Worm (Caenorhabditis elegans) whole organism, midembryonic: ENCODE results near the gene Y22D7AL.3.
A peak's percentile ranks its signal among the peaks of the same experiment; 100 is the strongest.

Experiments
- T22C8.4 ChIP-seq: fragments of 200-800 bp; sonication (Bioruptor generic); IDR thresholded peaks from 2 replicates; pipeline ENCODE4 v1.3.6; 2022; ENCODE audit warnings: missing genetic modification characterization, missing compliant biosample characterization
- flt-1 ChIP-seq: fragments of 200-800 bp; sonication (Bioruptor generic); IDR thresholded peaks from 2 replicates; pipeline ENCODE4 v1.3.6; 2022; ENCODE audit warnings: missing genetic modification characterization, missing compliant biosample characterization
- ref-1 ChIP-seq: fragments of 200-800 bp; sonication (Bioruptor generic); conservative IDR thresholded peaks from 2 replicates; pipeline ENCODE4 v1.3.6; 2022; ENCODE audit warnings: missing genetic modification reagents, missing genetic modification characterization, missing compliant biosample characterization
- tab-1 ChIP-seq: fragments of 200-800 bp; sonication (Bioruptor generic); IDR thresholded peaks from 2 replicates; pipeline ENCODE4 v1.3.6; 2022; ENCODE audit warnings: missing genetic modification characterization, missing compliant biosample characterization

- TF ChIP-seq flt-1 (GFP tag; lab: Robert Waterston, UW) (peak; percentile 92), tab-1 (GFP tag; lab: Robert Waterston, UW) (peak; percentile 91), ref-1 (GFP tag; lab: Robert Waterston, UW) (peak; percentile 76), T22C8.4 (GFP tag; lab: Robert Waterston, UW) (peak; percentile 77)
Measured at ce11 chrIII:1604514-1604976, 36.7 kb upstream of the Y22D7AL.3 start, which contains the start of gene Y22D7AL.6.
